Worm (Caenorhabditis elegans) whole organism, midembryonic: ENCODE data around the gene C25A8.2.

Experiments
- T22C8.4 ChIP-seq: fragments of 200-800 bp; sonication (Bioruptor generic); IDR thresholded peaks from 2 replicates; pipeline ENCODE4 v1.3.6; 2022; ENCODE audit warnings: missing genetic modification characterization, missing compliant biosample characterization
- cog-1 ChIP-seq: sonication (generic microtip); optimal IDR thresholded peaks from 2 replicates; lab custom pipeline; 2016; ENCODE audit warnings: missing genetic modification characterization, missing compliant biosample characterization
- flt-1 ChIP-seq: fragments of 200-800 bp; sonication (Bioruptor generic); IDR thresholded peaks from 2 replicates; pipeline ENCODE4 v1.3.6; 2022; ENCODE audit warnings: missing genetic modification characterization, missing compliant biosample characterization
- klf-2 ChIP-seq: fragments of 200-800 bp; sonication (Bioruptor generic); conservative IDR thresholded peaks from 2 replicates; pipeline ENCODE4 v1.3.6; 2022; ENCODE audit warnings: missing genetic modification reagents, missing genetic modification characterization, missing compliant biosample characterization
- med-1 ChIP-seq: sonication (generic microtip); optimal IDR thresholded peaks from 2 replicates; lab custom pipeline; 2017; ENCODE audit warnings: missing genetic modification characterization, mild to moderate bottlenecking, missing compliant biosample characterization, antibody characterized with exemption, missing genetic modification reagents; ENCODE audit not compliant: insufficient read depth
- ref-1 ChIP-seq: fragments of 200-800 bp; sonication (Bioruptor generic); conservative IDR thresholded peaks from 2 replicates; pipeline ENCODE4 v1.3.6; 2022; ENCODE audit warnings: missing genetic modification reagents, missing genetic modification characterization, missing compliant biosample characterization
- tab-1 ChIP-seq: fragments of 200-800 bp; sonication (Bioruptor generic); IDR thresholded peaks from 2 replicates; pipeline ENCODE4 v1.3.6; 2022; ENCODE audit warnings: missing genetic modification characterization, missing compliant biosample characterization
- ztf-23 ChIP-seq: fragments of 200-800 bp; sonication (Bioruptor generic); IDR thresholded peaks from 2 replicates; pipeline ENCODE4 v1.3.6; 2022; ENCODE audit warnings: missing genetic modification reagents, missing genetic modification characterization, missing compliant biosample characterization
- ztf-29 ChIP-seq: fragments of 200-800 bp; sonication (Bioruptor generic); IDR thresholded peaks from 2 replicates; pipeline ENCODE4 v1.3.6; 2022; ENCODE audit warnings: missing genetic modification reagents, missing genetic modification characterization, missing compliant biosample characterization

Gene C25A8.2

ce11 chrIV:6984449-6985380 is 24.9 kb upstream of the C25A8.2 start:
- 0 out of 2 replicates have a peak, but pooled peaks have one; percentile 36 for TF ChIP-seq flt-1 (GFP tag; lab: Robert Waterston, UW)
- TF ChIP-seq ref-1 (GFP tag; lab: Robert Waterston, UW) = no peak

- TF ChIP-seq klf-2 (GFP tag; lab: Robert Waterston, UW) (no peak), ztf-23 (GFP tag; lab: Robert Waterston, UW) (no peak), ref-1 (GFP tag; lab: Robert Waterston, UW) (no peak), tab-1 (no peak), med-1 (GFP tag; lab: Kevin White, UChicago) (no peak), cog-1 (tag; lab: Kevin White, UChicago) (no peak), ztf-29 (GFP tag; lab: Robert Waterston, UW) (no peak), flt-1 (GFP tag; lab: Robert Waterston, UW) (no peak), T22C8.4 (GFP tag; lab: Robert Waterston, UW) (no peak)
These were observed 22.8 kb upstream of the C25A8.2 start, which contains the start of gene prkl-1 for ce11 chrIV:6986835-6987234. prkl-1 (minus strand) TSS chrIV:6986935.

ce11 chrIV:6991070-6991469 is 18.6 kb upstream of the C25A8.2 start:
- TF ChIP-seq T22C8.4 (GFP tag; lab: Robert Waterston, UW) (no peak), flt-1 (GFP tag; lab: Robert Waterston, UW) (no peak), ztf-23 (GFP tag; lab: Robert Waterston, UW) (no peak), ref-1 (GFP tag; lab: Robert Waterston, UW) (no peak), klf-2 (GFP tag; lab: Robert Waterston, UW) (no peak), med-1 (GFP tag; lab: Kevin White, UChicago) (no peak), tab-1 (no peak), ztf-29 (GFP tag; lab: Robert Waterston, UW) (no peak)

- TF ChIP-seq ref-1 (GFP tag; lab: Robert Waterston, UW) (no peak), flt-1 (GFP tag; lab: Robert Waterston, UW) (no peak), med-1 (GFP tag; lab: Kevin White, UChicago) (no peak), ztf-29 (GFP tag; lab: Robert Waterston, UW) (no peak)
These were observed 11.7 kb upstream of the C25A8.2 start for ce11 chrIV:6997918-6998317.

- no peak for TF ChIP-seq flt-1 (GFP tag; lab: Robert Waterston, UW)
- no peak for TF ChIP-seq ref-1 (GFP tag; lab: Robert Waterston, UW)
- TF ChIP-seq ztf-23 (GFP tag; lab: Robert Waterston, UW) = no peak
- no peak for TF ChIP-seq cog-1 (tag; lab: Kevin White, UChicago)
- no peak for TF ChIP-seq tab-1
- no peak for TF ChIP-seq T22C8.4 (GFP tag; lab: Robert Waterston, UW)
- no peak for TF ChIP-seq ztf-29 (GFP tag; lab: Robert Waterston, UW)
- no peak for TF ChIP-seq klf-2 (GFP tag; lab: Robert Waterston, UW)
- no peak for TF ChIP-seq med-1 (GFP tag; lab: Kevin White, UChicago)
These were observed 10.4 kb upstream of the C25A8.2 start, which contains the start of gene C25A8.5 for ce11 chrIV:6999206-6999605. C25A8.5 (plus strand) TSS chrIV:6999506.

ce11 chrIV:7003323-7003722 is 6.3 kb upstream of the C25A8.2 start, which contains the start of gene cht-3:
cht-3 (plus strand) TSS chrIV:7003623.
- TF ChIP-seq T22C8.4 (GFP tag; lab: Robert Waterston, UW) (no peak), ref-1 (GFP tag; lab: Robert Waterston, UW) (no peak), klf-2 (GFP tag; lab: Robert Waterston, UW) (no peak), ztf-23 (GFP tag; lab: Robert Waterston, UW) (no peak), tab-1 (no peak), med-1 (GFP tag; lab: Kevin White, UChicago) (no peak), cog-1 (tag; lab: Kevin White, UChicago) (no peak), flt-1 (GFP tag; lab: Robert Waterston, UW) (no peak), ztf-29 (GFP tag; lab: Robert Waterston, UW) (no peak)

- no peak for TF ChIP-seq T22C8.4 (GFP tag; lab: Robert Waterston, UW)
These were observed 564 bp downstream of the C25A8.2 start for ce11 chrIV:7010195-7010594.

ce11 chrIV:7010835-7011234 is 1.2 kb downstream of the C25A8.2 start, which contains the start of gene C25A8.1:
C25A8.1 (plus strand) TSS chrIV:7011135.
- no peak for TF ChIP-seq ztf-29 (GFP tag; lab: Robert Waterston, UW)
- TF ChIP-seq ztf-23 (GFP tag; lab: Robert Waterston, UW) = no peak
- no peak for TF ChIP-seq med-1 (GFP tag; lab: Kevin White, UChicago)

- TF ChIP-seq ref-1 (GFP tag; lab: Robert Waterston, UW) (no peak), ztf-23 (GFP tag; lab: Robert Waterston, UW) (no peak), T22C8.4 (GFP tag; lab: Robert Waterston, UW) (no peak), klf-2 (GFP tag; lab: Robert Waterston, UW) (no peak), ztf-29 (GFP tag; lab: Robert Waterston, UW) (no peak), cog-1 (tag; lab: Kevin White, UChicago) (no peak), flt-1 (GFP tag; lab: Robert Waterston, UW) (no peak)
These were observed 2.1 kb downstream of the C25A8.2 start, which contains the start of gene trxr-1 for ce11 chrIV:7011728-7012127. trxr-1 (plus strand) TSS chrIV:7011954.
